Fruit fly (Drosophila melanogaster): Measurements from ENCODE around the gene Tao.
A peak's percentile ranks its signal among the peaks of the same experiment; 100 is the strongest.

- TF ChIP-seq CTCF (optimal IDR thresholded peaks at IDR 0.05) (peak; percentile 81 to 83), CG8478 (optimal IDR thresholded peaks at IDR 0.05) (no peak)
Observed at dm6 chrX:19585142-19585541, 5.5 kb upstream of the Tao start.

Data from S2 (cell line).